Worm (Caenorhabditis elegans): ENCODE measurements around the gene T07G12.2.

DNA sequence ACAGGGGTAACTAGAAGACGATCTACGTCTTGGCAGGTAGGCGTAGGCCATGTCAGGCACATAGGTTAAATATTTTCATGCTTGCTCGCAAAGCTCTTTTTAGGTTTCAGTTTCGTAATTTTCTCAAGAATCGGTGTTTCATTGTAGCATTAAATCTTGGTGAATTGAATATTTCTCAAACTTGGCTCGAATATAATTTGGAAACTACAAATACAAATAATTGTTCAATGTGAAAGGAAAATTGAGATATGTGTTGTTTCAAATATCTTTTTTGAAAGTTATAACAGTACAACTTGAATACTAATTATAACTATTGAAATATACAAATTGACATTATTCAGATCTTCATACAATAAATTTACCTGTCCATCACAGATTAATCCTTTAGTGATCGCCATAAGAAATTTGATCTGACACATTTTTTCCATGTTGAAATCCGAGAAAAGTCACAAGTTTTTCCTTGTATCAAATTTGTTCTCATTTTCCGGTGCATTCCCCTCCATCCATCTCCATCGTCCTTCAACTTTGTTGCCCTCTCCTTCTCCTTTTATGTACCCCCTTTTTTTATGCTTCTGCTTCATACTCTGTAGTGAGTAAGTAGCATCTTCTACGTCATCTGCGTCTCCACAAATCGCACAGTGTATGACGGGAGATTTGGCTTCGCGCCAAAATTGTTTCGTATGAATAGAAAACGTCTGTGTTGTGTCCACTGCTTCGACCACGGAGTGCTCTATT is 6.2 kb upstream of the T07G12.2 start, which contains the start of gene C02F4.5:
- TF ChIP-seq ama-1 (optimal IDR thresholded peaks at IDR 0.05): no peak
- TF ChIP-seq nhr-28 (tag; optimal IDR thresholded peaks at IDR 0.05): no peak
- no peak for TF ChIP-seq nhr-76 (tag; optimal IDR thresholded peaks at IDR 0.05)
- no peak for TF ChIP-seq lin-15B (tag; optimal IDR thresholded peaks at IDR 0.05)
- no peak for TF ChIP-seq zag-1 (tag; optimal IDR thresholded peaks at IDR 0.05)
- TF ChIP-seq unc-39 (tag; optimal IDR thresholded peaks at IDR 0.05): no peak
